Fruit fly (Drosophila melanogaster): ENCODE measurements around the gene Obp22a.

Gene Obp22a

DNA sequence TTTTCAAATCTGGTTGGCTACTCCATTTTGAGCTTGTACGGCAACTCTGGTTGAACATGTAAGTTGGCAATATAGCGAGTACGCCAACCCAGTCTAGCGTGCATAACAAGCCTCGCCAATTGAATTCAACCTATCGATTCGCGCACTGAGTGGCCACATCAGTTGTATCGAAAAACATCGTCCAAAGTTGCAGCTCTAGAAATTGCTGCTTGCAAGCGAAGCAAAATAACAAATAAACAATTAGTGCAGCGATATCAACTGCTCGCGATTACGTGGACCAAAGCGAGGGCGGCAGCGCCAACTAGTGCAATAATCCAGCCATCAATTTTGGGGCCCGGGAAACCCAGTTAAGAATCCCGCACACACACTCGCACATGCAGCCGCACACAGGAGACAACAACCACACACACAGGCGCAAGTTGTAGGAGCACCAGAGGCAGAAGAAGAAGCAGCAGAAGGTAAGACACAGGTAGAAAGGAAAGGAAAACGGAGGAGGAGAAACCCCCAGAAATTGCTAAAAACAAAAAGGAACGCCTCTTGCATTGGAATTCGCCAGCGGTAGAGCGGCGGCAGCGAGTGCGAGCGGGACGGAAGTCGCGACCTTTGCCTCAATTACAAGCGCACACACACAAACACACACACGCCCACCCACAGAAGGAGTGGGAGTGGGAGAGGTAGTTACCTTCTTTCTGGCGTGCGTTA lies 45.7 kb upstream of the Obp22a start (continued):
- TF ChIP-seq B-H1 (GFP tag; IDR thresholded peaks at IDR 0.05) (no peak), Hmr (GFP tag; optimal IDR thresholded peaks at IDR 0.05) (peak; percentile 79), D19A (tag; optimal IDR thresholded peaks at IDR 0.05) (no peak), Med (GFP tag) (peak; percentile 90), nerfin-1 (tag; optimal IDR thresholded peaks at IDR 0.05) (peak; percentile 72), odd (GFP tag; optimal IDR thresholded peaks at IDR 0.05) (no peak), CG1832 (GFP tag; optimal IDR thresholded peaks at IDR 0.05) (peak; percentile 61), H2.0 (GFP tag; IDR thresholded peaks at IDR 0.05) (no peak), CG6683 (GFP tag; optimal IDR thresholded peaks at IDR 0.05) (no peak), Pdp1 (GFP tag; optimal IDR thresholded peaks at IDR 0.05) (peak in 1 of 2 experiments; percentile 98), CG10321 (GFP tag; IDR thresholded peaks at IDR 0.05) (no peak), lbe (GFP tag; optimal IDR thresholded peaks at IDR 0.05) (no peak), sqz (GFP tag; optimal IDR thresholded peaks at IDR 0.05) (no peak), zf30C (GFP tag; optimal IDR thresholded peaks at IDR 0.05) (no peak), CG3407 (GFP tag; optimal IDR thresholded peaks at IDR 0.05) (no peak), CG2199 (GFP tag; IDR thresholded peaks at IDR 0.05) (no peak), CG18764 (GFP tag; optimal IDR thresholded peaks at IDR 0.05) (peak; percentile 19), sna (GFP tag; IDR thresholded peaks at IDR 0.05; ENCODE audit: partially characterized antibody) (peak; percentile 82), NK7.1 (GFP tag; optimal IDR thresholded peaks at IDR 0.05) (no peak), ssp (GFP tag; IDR thresholded peaks at IDR 0.05) (peak; percentile 31; the same call in 1 of the 2 replicates), eve (GFP tag; optimal IDR thresholded peaks at IDR 0.05) (no peak), chm (GFP tag; IDR thresholded peaks at IDR 0.05) (no peak), Taf1 (GFP tag; IDR thresholded peaks at IDR 0.05) (no peak), CG32767 (GFP tag; IDR thresholded peaks at IDR 0.05) (no peak), CG10565 (GFP tag; optimal IDR thresholded peaks at IDR 0.05) (no peak), Opbp (GFP tag; IDR thresholded peaks at IDR 0.05; ENCODE audit: partially characterized antibody) (peak; percentile 95), pzg (GFP tag; optimal IDR thresholded peaks at IDR 0.05) (peak; percentile 99), wek (GFP tag; optimal IDR thresholded peaks at IDR 0.05) (no peak), CG8290 (GFP tag; optimal IDR thresholded peaks at IDR 0.05) (no peak), CG8290 (tag; optimal IDR thresholded peaks at IDR 0.05) (no peak), Asciz (GFP tag; optimal IDR thresholded peaks at IDR 0.05) (no peak), exex (tag; optimal IDR thresholded peaks at IDR 0.05) (no peak), CG13123 (GFP tag; optimal IDR thresholded peaks at IDR 0.05) (peak; percentile 39), Ravus (GFP tag; IDR thresholded peaks at IDR 0.05) (no peak), lov (optimal IDR thresholded peaks at IDR 0.05) (no peak), lov (GFP tag; IDR thresholded peaks at IDR 0.05) (no peak), CG11695 (GFP tag; IDR thresholded peaks at IDR 0.05) (no peak), tup (GFP tag; optimal IDR thresholded peaks at IDR 0.05) (no peak), stwl (tag; optimal IDR thresholded peaks at IDR 0.05) (peak; percentile 84), her (GFP tag; optimal IDR thresholded peaks at IDR 0.05) (peak; percentile 29), MBD-R2 (GFP tag; IDR thresholded peaks at IDR 0.05) (peak; percentile 58), CG30403 (GFP tag; optimal IDR thresholded peaks at IDR 0.05) (peak; percentile 47), CG31441 (GFP tag; IDR thresholded peaks at IDR 0.05) (no peak), cad (GFP tag; optimal IDR thresholded peaks at IDR 0.05) (no peak), wor (GFP tag; IDR thresholded peaks at IDR 0.05) (no peak), CG31388 (GFP tag; optimal IDR thresholded peaks at IDR 0.05) (no peak), pnt (GFP tag; optimal IDR thresholded peaks at IDR 0.05) (no peak), maf-S (GFP tag; optimal IDR thresholded peaks at IDR 0.05) (peak; percentile 22), knrl (GFP tag; IDR thresholded peaks at IDR 0.05; ENCODE audit: partially characterized antibody) (peak; percentile 97), CG32532 (GFP tag; IDR thresholded peaks at IDR 0.05) (peak; percentile 38; the same call in 1 of the 2 replicates), CG18476 (GFP tag; optimal IDR thresholded peaks at IDR 0.05) (no peak)

All from whole organism, embryonic.